Worm (Caenorhabditis elegans) whole organism, L3 larva: ENCODE results near the gene atgp-1.
A peak's percentile ranks its signal among the peaks of the same experiment; 100 is the strongest.

ENCODE experiments used
- R02D3.7 ChIP-seq: fragments of 150-350 bp; optimal IDR thresholded peaks from 2 replicates; lab custom pipeline; 2014; ENCODE audit warnings: missing biosample characterization, missing genetic modification characterization
- ZK546.5 ChIP-seq: sonication (generic microtip); optimal IDR thresholded peaks from 2 replicates; lab custom pipeline; 2017; ENCODE audit warnings: missing biosample characterization, missing genetic modification characterization
- aly-2 ChIP-seq: fragments of 150-350 bp; optimal IDR thresholded peaks from 2 replicates; lab custom pipeline; 2014; ENCODE audit warnings: missing biosample characterization, missing genetic modification characterization
- ama-1 ChIP-seq: fragments of 150-350 bp; optimal IDR thresholded peaks from 2 replicates; lab custom pipeline; 2018
- ceh-16 ChIP-seq: sonication (generic microtip); optimal IDR thresholded peaks from 2 replicates; lab custom pipeline; 2017; ENCODE audit warnings: missing biosample characterization, missing genetic modification characterization
- ceh-28 ChIP-seq: fragments of 150-350 bp; optimal IDR thresholded peaks from 2 replicates; lab custom pipeline; 2014; ENCODE audit warnings: missing biosample characterization, missing genetic modification reagents, missing genetic modification characterization
- ceh-82 ChIP-seq: fragments of 150-350 bp; optimal IDR thresholded peaks from 2 replicates; lab custom pipeline; 2014; ENCODE audit warnings: missing biosample characterization, missing genetic modification characterization
- ceh-9 ChIP-seq: sonication (generic microtip); optimal IDR thresholded peaks from 2 replicates; lab custom pipeline; 2018; ENCODE audit warnings: missing biosample characterization, missing genetic modification characterization
- egl-5 ChIP-seq: fragments of 150-350 bp; optimal IDR thresholded peaks from 2 replicates; lab custom pipeline; 2017; ENCODE audit warnings: missing biosample characterization, missing genetic modification reagents, missing genetic modification characterization, inconsistent platforms
- elt-1 ChIP-seq: fragments of 150-350 bp; optimal IDR thresholded peaks from 2 replicates; lab custom pipeline; 2014; ENCODE audit warnings: missing biosample characterization, missing genetic modification characterization
- elt-2 ChIP-seq: sonication (generic microtip); optimal IDR thresholded peaks from 2 replicates; lab custom pipeline; 2016; ENCODE audit warnings: missing genetic modification reagents, mild to moderate bottlenecking, missing genetic modification characterization, missing compliant biosample characterization
- elt-3 ChIP-seq, 3 experiments: fragments of 150-350 bp in 1 of 3; sonication (generic microtip) in 2 of 3; optimal IDR thresholded peaks; 2 replicates in 2 of 3; 4 replicates in 1 of 3; lab custom pipeline; 2014 to 2017; ENCODE audit warnings: missing biosample characterization in 3 of 3, missing genetic modification characterization in 3 of 3
- fos-1 ChIP-seq: fragments of 150-350 bp; optimal IDR thresholded peaks from 2 replicates; lab custom pipeline; 2014; ENCODE audit warnings: missing biosample characterization, missing genetic modification characterization
- jun-1 ChIP-seq: fragments of 150-350 bp; optimal IDR thresholded peaks from 2 replicates; lab custom pipeline; 2014; ENCODE audit warnings: missing biosample characterization, missing genetic modification reagents, missing genetic modification characterization
- lin-39 ChIP-seq: fragments of 150-350 bp; optimal IDR thresholded peaks from 2 replicates; lab custom pipeline; 2018; ENCODE audit warnings: missing biosample characterization, missing genetic modification reagents, missing genetic modification characterization
- mdl-1 ChIP-seq: fragments of 150-350 bp; optimal IDR thresholded peaks from 2 replicates; lab custom pipeline; 2014; ENCODE audit warnings: missing biosample characterization, missing genetic modification characterization
- nfya-1 ChIP-seq: sonication (generic microtip); optimal IDR thresholded peaks from 2 replicates; lab custom pipeline; 2017; ENCODE audit warnings: missing genetic modification characterization, mild to moderate bottlenecking, missing compliant biosample characterization, antibody characterized with exemption, moderate library complexity; ENCODE audit not compliant: insufficient read depth
- nhr-25 ChIP-seq: sonication (generic microtip); optimal IDR thresholded peaks from 2 replicates; lab custom pipeline; 2017; ENCODE audit warnings: missing biosample characterization, missing genetic modification characterization
- nhr-28 ChIP-seq: fragments of 150-350 bp; optimal IDR thresholded peaks from 2 replicates; lab custom pipeline; 2014; ENCODE audit warnings: missing biosample characterization, missing genetic modification characterization
- nhr-43 ChIP-seq: sonication (generic microtip); optimal IDR thresholded peaks from 2 replicates; lab custom pipeline; 2016; ENCODE audit warnings: mild to moderate bottlenecking, missing genetic modification characterization, missing compliant biosample characterization; ENCODE audit not compliant: poor library complexity, severe bottlenecking
- nhr-67 ChIP-seq: fragments of 150-350 bp; optimal IDR thresholded peaks from 2 replicates; lab custom pipeline; 2014; ENCODE audit warnings: missing biosample characterization, missing genetic modification characterization
- nhr-77 ChIP-seq: fragments of 150-350 bp; optimal IDR thresholded peaks from 2 replicates; lab custom pipeline; 2014; ENCODE audit warnings: missing biosample characterization, missing genetic modification characterization
- pha-4 ChIP-seq: fragments of 150-350 bp; optimal IDR thresholded peaks from 2 replicates; lab custom pipeline; 2014; ENCODE audit warnings: missing biosample characterization, missing genetic modification reagents, missing genetic modification characterization
- pqm-1 ChIP-seq: fragments of 150-350 bp; optimal IDR thresholded peaks from 2 replicates; lab custom pipeline; 2017; ENCODE audit warnings: missing biosample characterization, missing genetic modification characterization, inconsistent platforms
- sea-2 ChIP-seq: fragments of 150-350 bp; sonication (generic microtip); optimal IDR thresholded peaks from 4 replicates; lab custom pipeline; 2014; ENCODE audit warnings: missing biosample characterization, missing genetic modification reagents, missing genetic modification characterization
- snpc-4 ChIP-seq: fragments of 150-350 bp; optimal IDR thresholded peaks from 2 replicates; lab custom pipeline; 2014; ENCODE audit warnings: missing biosample characterization, missing genetic modification characterization
- tbx-2 ChIP-seq: sonication (generic microtip); optimal IDR thresholded peaks from 2 replicates; lab custom pipeline; 2016; ENCODE audit warnings: mild to moderate bottlenecking, missing genetic modification characterization, missing compliant biosample characterization
- unc-62 ChIP-seq: fragments of 150-350 bp; sonication (generic microtip); optimal IDR thresholded peaks from 4 replicates; lab custom pipeline; 2014; ENCODE audit warnings: missing biosample characterization, missing genetic modification reagents, missing genetic modification characterization
- ztf-11 ChIP-seq: fragments of 150-350 bp; optimal IDR thresholded peaks from 2 replicates; lab custom pipeline; 2014; ENCODE audit warnings: missing biosample characterization, missing genetic modification characterization
- ztf-4 ChIP-seq: fragments of 150-350 bp; optimal IDR thresholded peaks from 2 replicates; lab custom pipeline; 2014; ENCODE audit warnings: missing biosample characterization, missing genetic modification characterization

The atgp-1 gene

ce11 chrIV:17278363-17278762 is 9.2 kb downstream of the atgp-1 start (continued):
- TF ChIP-seq snpc-4 (tag; lab: Kevin White, UChicago), result peak; percentile 78
- TF ChIP-seq jun-1 (tag; lab: Kevin White, UChicago), result peak; percentile 97
- peak; percentile 97 for TF ChIP-seq egl-5 (tag; lab: Kevin White, UChicago)
- TF ChIP-seq sea-2 (GFP tag; lab: Kevin White, UChicago), result peak; percentile 37
- TF ChIP-seq ztf-4 (tag; lab: Kevin White, UChicago), result peak; percentile 86
- TF ChIP-seq R02D3.7 (tag; lab: Kevin White, UChicago), result peak; percentile 80
- TF ChIP-seq fos-1 (tag; lab: Kevin White, UChicago), result peak; percentile 91
- peak; percentile 31 for TF ChIP-seq mdl-1 (tag; lab: Kevin White, UChicago)
- TF ChIP-seq nhr-28 (tag; lab: Kevin White, UChicago), result no peak
- TF ChIP-seq elt-1 (tag; lab: Kevin White, UChicago), result peak; percentile 42
- TF ChIP-seq elt-2, result peak; percentile 83
- TF ChIP-seq ztf-11, result no peak
- no peak for TF ChIP-seq aly-2
- TF ChIP-seq ceh-28 (tag; lab: Kevin White, UChicago), result peak; percentile 89
- TF ChIP-seq ceh-82 (tag; lab: Kevin White, UChicago), result peak; percentile 88
- TF ChIP-seq nhr-43, result peak; percentile 76
- peak; percentile 92 for TF ChIP-seq pqm-1 (tag; lab: Kevin White, UChicago)
- TF ChIP-seq nhr-67 (tag; lab: Kevin White, UChicago), result peak; percentile 22
- peak; percentile 49 for TF ChIP-seq ZK546.5 (tag; lab: Kevin White, UChicago)

ce11 chrIV:17278861-17279591 is 9.9 kb downstream of the atgp-1 start, which contains the start of gene hsp-1:
Gene hsp-1 (plus strand): TSS chrIV:17278959.
- TF ChIP-seq lin-39 (tag; lab: Kevin White, UChicago) (peak; percentile 12), tbx-2 (tag; lab: Kevin White, UChicago) (no peak), ama-1 (lab: Kevin White, UChicago) (peak; percentile 88)
- TF ChIP-seq, all 47 proteins: peak for 2

ce11 chrIV:17279592-17280440 is 10.7 kb downstream of the atgp-1 start:
- TF ChIP-seq ceh-9 (tag; lab: Kevin White, UChicago) (no peak), unc-62 (GFP tag; lab: Kevin White, UChicago) (no peak), pha-4 (tag; lab: Kevin White, UChicago) (no peak), elt-3 (tag; optimal IDR thresholded peaks at IDR 0.05; lab: Kevin White, UChicago) (no peak), nhr-67 (tag; lab: Kevin White, UChicago) (no peak), ama-1 (lab: Kevin White, UChicago) (peak; percentile 26), ceh-16 (peak; percentile 30), snpc-4 (tag; lab: Kevin White, UChicago) (peak; percentile 8), nhr-25 (peak; percentile 45)

- TF ChIP-seq nfya-1, result peak; percentile 1
- TF ChIP-seq nhr-77 (tag; lab: Kevin White, UChicago), result no peak
- TF ChIP-seq nhr-25, result peak; percentile 58
- peak; percentile 95 for TF ChIP-seq ama-1 (lab: Kevin White, UChicago)
- TF ChIP-seq, all 47 proteins: peak for 3
These were observed 11.3 kb downstream of the atgp-1 start for ce11 chrIV:17280441-17280939.
